Fruit fly (Drosophila melanogaster) whole organism, adult: ENCODE data around the gene Hsc70-3.
A peak's percentile ranks its signal among the peaks of the same experiment; 100 is the strongest.

Experiments
- CG11617 ChIP-seq: fragments of 200-800 bp; sonication (Bioruptor generic); optimal IDR thresholded peaks from 2 replicates; lab custom pipeline; 2017; ENCODE audit warnings: mild to moderate bottlenecking, missing biosample characterization, missing genetic modification reagents, missing genetic modification characterization
- CG12768 ChIP-seq: fragments of 200-800 bp; sonication (Bioruptor generic); optimal IDR thresholded peaks from 2 replicates; lab custom pipeline; 2017; ENCODE audit warnings: missing biosample characterization, missing genetic modification characterization, mild to moderate bottlenecking, moderate library complexity, missing genetic modification reagents
- CG14711 ChIP-seq: fragments of 200-800 bp; sonication (Bioruptor generic); optimal IDR thresholded peaks from 2 replicates; lab custom pipeline; 2018; ENCODE audit warnings: missing biosample characterization, mild to moderate bottlenecking, missing genetic modification characterization, moderate library complexity
- CG1620 ChIP-seq: fragments of 200-800 bp; sonication (Bioruptor generic); optimal IDR thresholded peaks from 2 replicates; lab custom pipeline; 2016; ENCODE audit warnings: missing biosample characterization, missing genetic modification characterization
- CG33017 ChIP-seq: fragments of 200-800 bp; sonication (Bioruptor generic); optimal IDR thresholded peaks from 2 replicates; lab custom pipeline; 2018; ENCODE audit warnings: missing biosample characterization, mild to moderate bottlenecking, missing genetic modification characterization, moderate library complexity
- CG5204 ChIP-seq: fragments of 200-800 bp; sonication (Bioruptor generic); optimal IDR thresholded peaks from 2 replicates; lab custom pipeline; 2016; ENCODE audit warnings: missing biosample characterization, missing genetic modification characterization
- CG7045 ChIP-seq: fragments of 200-800 bp; sonication (Bioruptor generic); optimal IDR thresholded peaks from 2 replicates; lab custom pipeline; 2017; ENCODE audit warnings: missing biosample characterization, mild to moderate bottlenecking, missing genetic modification characterization
- CG7101 ChIP-seq: fragments of 200-800 bp; sonication (Bioruptor generic); optimal IDR thresholded peaks from 2 replicates; lab custom pipeline; 2018; ENCODE audit warnings: missing biosample characterization, mild to moderate bottlenecking, missing genetic modification characterization, moderate library complexity
- Clk ChIP-seq: fragments of 200-800 bp; sonication (Bioruptor generic); optimal IDR thresholded peaks from 2 replicates; lab custom pipeline; 2017; ENCODE audit warnings: missing biosample characterization, missing genetic modification characterization
- Crg-1 ChIP-seq: fragments of 200-800 bp; sonication (Bioruptor generic); optimal IDR thresholded peaks from 2 replicates; lab custom pipeline; 2016; ENCODE audit warnings: missing biosample characterization, missing genetic modification characterization
- Hr96 ChIP-seq: fragments of 200-800 bp; sonication (Bioruptor generic); optimal IDR thresholded peaks from 2 replicates; lab custom pipeline; 2016; ENCODE audit warnings: missing biosample characterization, missing genetic modification characterization
- Mnt ChIP-seq: fragments of 200-800 bp; sonication (Bioruptor generic); optimal IDR thresholded peaks from 2 replicates; lab custom pipeline; 2016; ENCODE audit warnings: missing biosample characterization, mild to moderate bottlenecking, missing genetic modification characterization
- bab1 ChIP-seq: fragments of 200-800 bp; sonication (Bioruptor generic); optimal IDR thresholded peaks from 3 replicates; lab custom pipeline; 2019; ENCODE audit warnings: missing biosample characterization, mild to moderate bottlenecking, missing genetic modification characterization, moderate library complexity
- cic ChIP-seq: fragments of 200-800 bp; sonication (Bioruptor generic); optimal IDR thresholded peaks from 2 replicates; lab custom pipeline; 2017; ENCODE audit warnings: missing biosample characterization, mild to moderate bottlenecking, missing genetic modification characterization, moderate library complexity
- cnc ChIP-seq, 2 experiments: fragments of >200 bp; optimal IDR thresholded peaks; 2 replicates each; lab custom pipeline; 2017
- kay ChIP-seq: fragments of 200-800 bp; sonication (Bioruptor generic); peaks from one replicate; lab custom pipeline; 2016; ENCODE audit warnings: missing biosample characterization, missing genetic modification characterization, borderline replicate concordance
- ovo ChIP-seq: fragments of 200-800 bp; sonication (Bioruptor generic); optimal IDR thresholded peaks from 2 replicates; lab custom pipeline; 2016; ENCODE audit warnings: missing biosample characterization, missing genetic modification characterization
- pad ChIP-seq: fragments of 200-800 bp; sonication (Bioruptor generic); optimal IDR thresholded peaks from 3 replicates; lab custom pipeline; 2017; ENCODE audit warnings: missing biosample characterization, missing genetic modification characterization, mild to moderate bottlenecking, moderate library complexity, missing genetic modification reagents
- tj ChIP-seq: fragments of 200-800 bp; sonication (Bioruptor generic); optimal IDR thresholded peaks from 3 replicates; lab custom pipeline; 2017; ENCODE audit warnings: missing biosample characterization, mild to moderate bottlenecking, missing genetic modification characterization, moderate library complexity
- toe ChIP-seq: fragments of 200-800 bp; sonication (Bioruptor generic); optimal IDR thresholded peaks from 2 replicates; lab custom pipeline; 2016; ENCODE audit warnings: missing biosample characterization, missing genetic modification characterization

Gene Hsc70-3

dm6 chrX:11788187-11788870, 18.6 kb downstream of the Hsc70-3 start:
- TF ChIP-seq pad (GFP tag; lab: Kevin White, UChicago) (no peak), CG11617 (GFP tag; lab: Kevin White, UChicago) (no peak), ovo (GFP tag; lab: Kevin White, UChicago) (no peak), CG12768 (GFP tag; lab: Kevin White, UChicago) (no peak), bab1 (no peak), cic (GFP tag; lab: Kevin White, UChicago) (no peak), Mnt (GFP tag; lab: Kevin White, UChicago) (no peak), Crg-1 (no peak), tj (GFP tag; lab: Kevin White, UChicago) (no peak), CG7101 (tag; lab: Kevin White, UChicago) (no peak), Clk (no peak), CG33017 (no peak), CG14711 (tag; lab: Kevin White, UChicago) (no peak), toe (no peak)

- TF ChIP-seq bab1 (no peak), tj (GFP tag; lab: Kevin White, UChicago) (no peak), pad (GFP tag; lab: Kevin White, UChicago) (no peak), toe (no peak), CG1620 (GFP tag; lab: Kevin White, UChicago) (no peak), Mnt (GFP tag; lab: Kevin White, UChicago) (no peak), Crg-1 (no peak), CG11617 (GFP tag; lab: Kevin White, UChicago) (no peak), CG33017 (no peak), Clk (no peak), CG7045 (GFP tag; lab: Kevin White, UChicago) (no peak), CG7101 (tag; lab: Kevin White, UChicago) (no peak), CG5204 (GFP tag; lab: Kevin White, UChicago) (no peak), CG12768 (GFP tag; lab: Kevin White, UChicago) (no peak), cic (GFP tag; lab: Kevin White, UChicago) (no peak), cnc (optimal IDR thresholded peaks at IDR 0.05; lab: Kevin White, UChicago) (no peak), kay (GFP tag; lab: Kevin White, UChicago) (no peak)
These were observed 19.8 kb downstream of the Hsc70-3 start, which contains the start of gene Karl for dm6 chrX:11787081-11787480. Karl (plus strand) TSS chrX:11787381.

dm6 chrX:11784997-11785396, 21.9 kb downstream of the Hsc70-3 start:
- TF ChIP-seq CG14711 (tag; lab: Kevin White, UChicago) (no peak), cnc (optimal IDR thresholded peaks at IDR 0.05; lab: Kevin White, UChicago) (no peak), pad (GFP tag; lab: Kevin White, UChicago) (no peak), CG11617 (GFP tag; lab: Kevin White, UChicago) (no peak), kay (GFP tag; lab: Kevin White, UChicago) (no peak), tj (GFP tag; lab: Kevin White, UChicago) (no peak), ovo (GFP tag; lab: Kevin White, UChicago) (no peak), cic (GFP tag; lab: Kevin White, UChicago) (no peak), bab1 (no peak), CG5204 (GFP tag; lab: Kevin White, UChicago) (no peak), CG33017 (no peak), Crg-1 (no peak), CG7045 (GFP tag; lab: Kevin White, UChicago) (no peak), Clk (no peak), Mnt (GFP tag; lab: Kevin White, UChicago) (no peak), Hr96 (GFP tag; lab: Kevin White, UChicago) (no peak), toe (no peak), CG7101 (tag; lab: Kevin White, UChicago) (no peak)

dm6 chrX:11778734-11779220, 28.1 kb downstream of the Hsc70-3 start, which contains the start of gene dy:
dy (minus strand) TSS chrX:11778784.
- TF ChIP-seq kay (GFP tag; lab: Kevin White, UChicago) (no peak), toe (no peak), Hr96 (GFP tag; lab: Kevin White, UChicago) (no peak), cic (GFP tag; lab: Kevin White, UChicago) (no peak), Clk (no peak), bab1 (no peak)

- TF ChIP-seq CG1620 (GFP tag; lab: Kevin White, UChicago) = no peak
- TF ChIP-seq cnc (optimal IDR thresholded peaks at IDR 0.05; lab: Kevin White, UChicago) = no peak
- TF ChIP-seq ovo (GFP tag; lab: Kevin White, UChicago) = no peak
- peak; percentile 28 for TF ChIP-seq CG7045 (GFP tag; lab: Kevin White, UChicago)
- no peak for TF ChIP-seq CG12768 (GFP tag; lab: Kevin White, UChicago)
- no peak for TF ChIP-seq Clk
- no peak for TF ChIP-seq tj (GFP tag; lab: Kevin White, UChicago)
- TF ChIP-seq CG5204 (GFP tag; lab: Kevin White, UChicago) = no peak
- peak; percentile 6 for TF ChIP-seq CG7101 (tag; lab: Kevin White, UChicago)
- no peak for TF ChIP-seq Crg-1
- TF ChIP-seq Hr96 (GFP tag; lab: Kevin White, UChicago) = peak; percentile 24
- TF ChIP-seq bab1 = no peak
- no peak for TF ChIP-seq kay (GFP tag; lab: Kevin White, UChicago)
These were observed 30.8 kb downstream of the Hsc70-3 start for dm6 chrX:11775987-11776587.

- TF ChIP-seq Clk (no peak), kay (GFP tag; lab: Kevin White, UChicago) (no peak), CG5204 (GFP tag; lab: Kevin White, UChicago) (no peak), CG14711 (tag; lab: Kevin White, UChicago) (no peak), CG12768 (GFP tag; lab: Kevin White, UChicago) (no peak), cnc (optimal IDR thresholded peaks at IDR 0.05; lab: Kevin White, UChicago) (no peak), CG1620 (GFP tag; lab: Kevin White, UChicago) (no peak)
These were observed 37.5 kb downstream of the Hsc70-3 start for dm6 chrX:11769435-11769834.
